Fruit fly (Drosophila melanogaster) whole organism, embryonic: ENCODE results near the gene EMC10.

Experiments
- Adf1 ChIP-seq: fragments of 200-800 bp; sonication (Bioruptor generic); IDR thresholded peaks from 2 replicates; pipeline ENCODE4 v1.3.6; 2022; ENCODE audit warnings: missing biosample characterization, missing genetic modification characterization
- Antp ChIP-seq: fragments of 200-800 bp; sonication (Bioruptor generic); optimal IDR thresholded peaks from 3 replicates; lab custom pipeline; 2016; ENCODE audit warnings: missing biosample characterization, missing genetic modification characterization
- Atf3 ChIP-seq: fragments of 200-800 bp; sonication (Bioruptor generic); optimal IDR thresholded peaks from 3 replicates; lab custom pipeline; 2016; ENCODE audit warnings: missing biosample characterization, missing genetic modification characterization
- BtbVII ChIP-seq: fragments of 200-800 bp; sonication (Bioruptor generic); optimal IDR thresholded peaks from 3 replicates; lab custom pipeline; 2017; ENCODE audit warnings: missing biosample characterization, mild to moderate bottlenecking, missing genetic modification characterization
- CG10431 ChIP-seq: fragments of 200-800 bp; sonication (Bioruptor generic); optimal IDR thresholded peaks from 3 replicates; lab custom pipeline; 2018; ENCODE audit warnings: missing biosample characterization, mild to moderate bottlenecking, missing genetic modification characterization
- CG11247 ChIP-seq: fragments of 200-800 bp; sonication (Bioruptor generic); IDR thresholded peaks from 2 replicates; pipeline ENCODE4 v1.3.6; 2022; ENCODE audit warnings: missing biosample characterization, missing genetic modification characterization
- CG13894 ChIP-seq: fragments of 200-800 bp; sonication (Bioruptor generic); optimal IDR thresholded peaks from 3 replicates; lab custom pipeline; 2018; ENCODE audit warnings: missing biosample characterization, mild to moderate bottlenecking, missing genetic modification characterization, moderate library complexity
- CG16779 ChIP-seq: fragments of 200-800 bp; sonication (Bioruptor generic); IDR thresholded peaks from 2 replicates; pipeline ENCODE4 v1.3.6; 2022; ENCODE audit warnings: missing biosample characterization, missing genetic modification characterization
- CG16815 ChIP-seq: fragments of 200-800 bp; sonication (Bioruptor generic); optimal IDR thresholded peaks from 3 replicates; lab custom pipeline; 2017; ENCODE audit warnings: missing biosample characterization, mild to moderate bottlenecking, missing genetic modification characterization
- CG16863 ChIP-seq: fragments of 200-800 bp; sonication (Bioruptor generic); optimal IDR thresholded peaks from 3 replicates; lab custom pipeline; 2016; ENCODE audit warnings: missing biosample characterization, missing genetic modification characterization
- CG17359 ChIP-seq: fragments of 200-800 bp; sonication (Bioruptor generic); optimal IDR thresholded peaks from 3 replicates; lab custom pipeline; 2018; ENCODE audit warnings: missing biosample characterization, mild to moderate bottlenecking, missing genetic modification characterization, moderate library complexity
- CG18262 ChIP-seq: fragments of 200-800 bp; optimal IDR thresholded peaks from 3 replicates; lab custom pipeline; 2019; ENCODE audit warnings: missing biosample characterization, mild to moderate bottlenecking, missing genetic modification characterization, moderate library complexity
- CG30020 ChIP-seq: fragments of 200-800 bp; optimal IDR thresholded peaks from 2 replicates; lab custom pipeline; 2019; ENCODE audit warnings: missing biosample characterization, mild to moderate bottlenecking, missing genetic modification characterization, moderate library complexity
- CG30403 ChIP-seq: fragments of 200-800 bp; sonication (Bioruptor generic); optimal IDR thresholded peaks from 3 replicates; lab custom pipeline; 2016; ENCODE audit warnings: missing biosample characterization, missing genetic modification characterization
- CG33213 ChIP-seq: fragments of 200-800 bp; sonication (Bioruptor generic); optimal IDR thresholded peaks from 3 replicates; lab custom pipeline; 2016; ENCODE audit warnings: missing biosample characterization, missing genetic modification characterization
- CG4617 ChIP-seq: fragments of 200-800 bp; sonication (Bioruptor generic); optimal IDR thresholded peaks from 3 replicates; lab custom pipeline; 2016; ENCODE audit warnings: missing biosample characterization, missing genetic modification characterization, borderline replicate concordance
- CG4820 ChIP-seq: fragments of 200-800 bp; sonication (Bioruptor generic); optimal IDR thresholded peaks from 3 replicates; lab custom pipeline; 2016; ENCODE audit warnings: missing biosample characterization, missing genetic modification characterization
- CG6254 ChIP-seq: fragments of 200-800 bp; sonication (Bioruptor generic); optimal IDR thresholded peaks from 3 replicates; lab custom pipeline; 2017; ENCODE audit warnings: mild to moderate bottlenecking, missing biosample characterization, missing genetic modification reagents, missing genetic modification characterization
- CG7928 ChIP-seq: fragments of 200-800 bp; sonication (Bioruptor generic); optimal IDR thresholded peaks from 2 replicates; lab custom pipeline; 2017; ENCODE audit warnings: missing biosample characterization, mild to moderate bottlenecking, missing genetic modification characterization
- CG8089 ChIP-seq: fragments of 200-800 bp; sonication (Bioruptor generic); optimal IDR thresholded peaks from 3 replicates; lab custom pipeline; 2016; ENCODE audit warnings: missing biosample characterization, missing genetic modification characterization
- CG9437 ChIP-seq: fragments of 200-800 bp; sonication (Bioruptor generic); optimal IDR thresholded peaks from 2 replicates; lab custom pipeline; 2018; ENCODE audit warnings: missing biosample characterization, mild to moderate bottlenecking, missing genetic modification characterization
- CG9876 ChIP-seq: fragments of 200-800 bp; sonication (Bioruptor generic); optimal IDR thresholded peaks from 2 replicates; lab custom pipeline; 2016; ENCODE audit warnings: missing biosample characterization, missing genetic modification characterization
- Hr3 ChIP-seq: fragments of 200-800 bp; sonication (Bioruptor generic); optimal IDR thresholded peaks from 3 replicates; lab custom pipeline; 2016; ENCODE audit warnings: missing biosample characterization, missing genetic modification characterization
- Lim3 ChIP-seq: fragments of 200-800 bp; sonication (Bioruptor generic); IDR thresholded peaks from 2 replicates; pipeline ENCODE4 v1.3.6; 2022; ENCODE audit warnings: missing biosample characterization, missing genetic modification characterization
- MESR4 ChIP-seq: fragments of 200-800 bp; sonication (Bioruptor generic); optimal IDR thresholded peaks from 2 replicates; lab custom pipeline; 2018; ENCODE audit warnings: missing biosample characterization, mild to moderate bottlenecking, missing genetic modification characterization, moderate library complexity
- Myb ChIP-seq: fragments of 200-800 bp; sonication (Bioruptor generic); optimal IDR thresholded peaks from 2 replicates; lab custom pipeline; 2016; ENCODE audit warnings: missing biosample characterization, missing genetic modification characterization
- NC2α ChIP-seq: fragments of 200-800 bp; sonication (Bioruptor generic); optimal IDR thresholded peaks from 2 replicates; lab custom pipeline; 2016; ENCODE audit warnings: missing biosample characterization, missing genetic modification characterization
- Nf-YC ChIP-seq: fragments of 200-800 bp; optimal IDR thresholded peaks from 3 replicates; lab custom pipeline; 2019; ENCODE audit warnings: missing biosample characterization, mild to moderate bottlenecking, missing genetic modification characterization, moderate library complexity
- PHDP ChIP-seq: fragments of 200-800 bp; sonication (Bioruptor generic); optimal IDR thresholded peaks from 3 replicates; lab custom pipeline; 2018; ENCODE audit warnings: missing biosample characterization, mild to moderate bottlenecking, missing genetic modification characterization, moderate library complexity
- Scr ChIP-seq: fragments of 200-800 bp; sonication (Bioruptor generic); IDR thresholded peaks from 2 replicates; pipeline ENCODE4 v1.3.6; 2022; ENCODE audit warnings: missing biosample characterization, missing genetic modification characterization; ENCODE audit not compliant: partially characterized antibody
- Sox102F ChIP-seq: fragments of 200-800 bp; sonication (Bioruptor generic); optimal IDR thresholded peaks from 2 replicates; lab custom pipeline; 2018; ENCODE audit warnings: missing biosample characterization, mild to moderate bottlenecking, missing genetic modification characterization, moderate library complexity
- Usf ChIP-seq: fragments of 200-800 bp; sonication (Bioruptor generic); optimal IDR thresholded peaks from 2 replicates; lab custom pipeline; 2017; ENCODE audit warnings: missing genotype, missing biosample characterization, missing genetic modification characterization
- abd-A ChIP-seq: fragments of 200-800 bp; sonication (Bioruptor generic); optimal IDR thresholded peaks from 3 replicates; lab custom pipeline; 2019; ENCODE audit warnings: missing biosample characterization, mild to moderate bottlenecking, missing genetic modification characterization, moderate library complexity
- az2 ChIP-seq: fragments of 200-800 bp; sonication (Bioruptor generic); optimal IDR thresholded peaks from 3 replicates; lab custom pipeline; 2016; ENCODE audit warnings: missing biosample characterization, missing genetic modification characterization
- bcd ChIP-seq: fragments of 200-800 bp; sonication (Bioruptor generic); optimal IDR thresholded peaks from 2 replicates; lab custom pipeline; 2017; ENCODE audit warnings: missing biosample characterization, mild to moderate bottlenecking, missing genetic modification characterization
- corto ChIP-seq: fragments of 200-800 bp; sonication (Bioruptor generic); optimal IDR thresholded peaks from 2 replicates; lab custom pipeline; 2016; ENCODE audit warnings: missing biosample characterization, mild to moderate bottlenecking, missing genetic modification characterization, moderate library complexity
- dmrt11E ChIP-seq: fragments of 200-800 bp; sonication (Bioruptor generic); optimal IDR thresholded peaks from 3 replicates; lab custom pipeline; 2018; ENCODE audit warnings: missing biosample characterization, mild to moderate bottlenecking, missing genetic modification characterization, moderate library complexity
- fru ChIP-seq: fragments of >200 bp; optimal IDR thresholded peaks from 2 replicates; lab custom pipeline; 2017
- fu2 ChIP-seq: fragments of 200-800 bp; sonication (Bioruptor generic); optimal IDR thresholded peaks from 2 replicates; lab custom pipeline; 2016; ENCODE audit warnings: missing biosample characterization, missing genetic modification characterization
- lmd ChIP-seq: fragments of 200-800 bp; sonication (Bioruptor generic); IDR thresholded peaks from 2 replicates; pipeline ENCODE4 v1.3.6; 2022; ENCODE audit warnings: missing biosample characterization, missing genetic modification characterization
- lov ChIP-seq, 2 experiments: fragments of 200-800 bp in 1 of 2; fragments of >200 bp in 1 of 2; sonication (Bioruptor generic) in 1 of 2; IDR thresholded peaks in 1 of 2; optimal IDR thresholded peaks in 1 of 2; 2 replicates in 1 of 2; 3 replicates in 1 of 2; pipeline versions ENCODE4 v1.3.6 to Lab custom; 2017 to 2022; ENCODE audit warnings: missing biosample characterization in 1 of 2, missing genetic modification characterization in 1 of 2
- mirr ChIP-seq: fragments of 200-800 bp; sonication (Bioruptor generic); optimal IDR thresholded peaks from 3 replicates; lab custom pipeline; 2018; ENCODE audit warnings: missing biosample characterization, mild to moderate bottlenecking, missing genetic modification characterization
- nau ChIP-seq: fragments of 200-800 bp; sonication (Bioruptor generic); optimal IDR thresholded peaks from 3 replicates; lab custom pipeline; 2017; ENCODE audit warnings: missing biosample characterization, mild to moderate bottlenecking, missing genetic modification characterization, missing genetic modification reagents
- ranshi ChIP-seq: fragments of 200-800 bp; sonication (Bioruptor generic); IDR thresholded peaks from 2 replicates; pipeline ENCODE4 v1.3.6; 2022; ENCODE audit warnings: missing biosample characterization, missing genetic modification characterization
- sens ChIP-seq: fragments of 200-800 bp; sonication (Bioruptor generic); peaks from one replicate; lab custom pipeline; 2016; ENCODE audit warnings: missing biosample characterization, missing genetic modification characterization
- shn ChIP-seq: fragments of 200-800 bp; sonication (Bioruptor generic); optimal IDR thresholded peaks from 3 replicates; lab custom pipeline; 2016; ENCODE audit warnings: missing biosample characterization, missing genetic modification characterization
- slp2 ChIP-seq: fragments of 200-800 bp; sonication (Bioruptor generic); optimal IDR thresholded peaks from 2 replicates; lab custom pipeline; 2016; ENCODE audit warnings: missing biosample characterization, missing genetic modification characterization
- toy ChIP-seq: fragments of 200-800 bp; sonication (Bioruptor generic); IDR thresholded peaks from 2 replicates; pipeline ENCODE4 v1.3.6; 2022; ENCODE audit warnings: missing biosample characterization, missing genetic modification characterization
- trem ChIP-seq: fragments of 200-800 bp; optimal IDR thresholded peaks from 3 replicates; lab custom pipeline; 2019; ENCODE audit warnings: missing biosample characterization, mild to moderate bottlenecking, missing genetic modification characterization, moderate library complexity

EMC10 gene

DNA sequence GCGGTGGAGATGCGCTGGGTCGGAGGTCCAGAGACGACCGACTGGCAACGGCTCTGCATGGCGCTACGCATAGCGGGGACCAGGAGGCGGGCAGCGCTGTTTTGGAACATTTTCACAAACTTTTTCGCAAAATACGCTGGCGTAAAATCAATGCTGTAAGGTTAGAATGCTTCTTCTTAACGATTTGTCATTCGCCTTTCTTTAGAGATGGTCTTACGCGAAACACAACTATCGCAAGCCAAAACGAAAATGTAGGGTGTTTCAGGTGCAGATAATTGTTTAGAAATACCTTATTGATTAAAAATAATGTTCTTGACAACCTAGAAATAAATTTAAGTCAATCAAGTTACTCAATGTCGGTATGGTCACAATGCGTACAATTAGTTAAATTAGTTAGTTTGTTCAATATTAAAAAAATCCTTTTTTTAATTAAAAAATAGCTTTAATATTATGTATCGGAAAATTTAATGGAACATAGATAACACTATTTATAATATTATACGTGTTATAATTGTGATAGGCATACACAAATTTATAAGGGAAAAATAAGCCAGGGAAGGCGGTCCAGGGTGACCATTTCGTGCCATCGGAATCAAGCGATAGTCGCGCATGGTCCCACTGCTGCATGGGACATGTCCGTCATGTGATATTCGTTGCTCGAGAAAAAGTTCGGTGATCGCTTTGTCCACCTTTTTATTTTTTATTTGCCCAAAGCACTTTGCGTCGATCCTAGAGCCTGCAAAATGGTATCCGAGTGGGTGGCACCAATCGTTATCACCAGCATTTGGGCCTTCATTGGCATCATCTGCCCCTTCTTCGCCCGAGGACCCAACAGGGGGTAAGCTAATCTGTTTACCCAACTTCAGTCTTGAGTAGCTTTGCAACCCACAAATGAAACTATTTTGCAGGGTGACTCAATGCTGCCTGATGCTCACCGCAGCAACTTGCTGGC is 34.4 kb upstream of the EMC10 start, which contains the start of the genes COX8 and VhaM9.7-b (continued):
- TF ChIP-seq mirr (GFP tag; lab: Kevin White, UChicago) (no peak), CG30403 (GFP tag; lab: Kevin White, UChicago) (peak; percentile 81), CG30020 (tag; lab: Kevin White, UChicago) (peak; percentile 75), fru (lab: Kevin White, UChicago) (no peak), shn (GFP tag; lab: Kevin White, UChicago) (peak; percentile 52), lmd (GFP tag; lab: Robert Waterston, UW) (peak; percentile 62; the same call in 1 of the 2 replicates), Scr (GFP tag; lab: Robert Waterston, UW) (peak; percentile 77), Antp (GFP tag; lab: Kevin White, UChicago) (peak; percentile 46), nau (GFP tag; lab: Kevin White, UChicago) (no peak), CG7928 (GFP tag; lab: Kevin White, UChicago) (peak; percentile 25), CG16815 (GFP tag; lab: Kevin White, UChicago) (peak; percentile 45), Usf (GFP tag; lab: Kevin White, UChicago) (peak; percentile 89), ranshi (GFP tag; lab: Robert Waterston, UW) (peak; percentile 73), CG4820 (peak; percentile 68), CG33213 (peak; percentile 38), CG8089 (GFP tag; lab: Kevin White, UChicago) (peak; percentile 35), CG13894 (tag; lab: Kevin White, UChicago) (no peak), CG18262 (tag; lab: Kevin White, UChicago) (no peak), NC2α (GFP tag; lab: Kevin White, UChicago) (no peak), lov (optimal IDR thresholded peaks at IDR 0.05; lab: Kevin White, UChicago) (no peak), lov (GFP tag; IDR thresholded peaks at IDR 0.05; lab: Robert Waterston, UW) (0 out of 3 replicates have a peak, but pooled peaks have one; percentile 8), CG10431 (GFP tag; lab: Kevin White, UChicago) (no peak), bcd (no peak), CG16779 (GFP tag; lab: Robert Waterston, UW) (peak; percentile 48; the same call in 1 of the 2 replicates), CG17359 (tag; lab: Kevin White, UChicago) (peak; percentile 45), PHDP (peak; percentile 58), dmrt11E (tag; lab: Kevin White, UChicago) (peak; percentile 58), CG11247 (GFP tag; lab: Robert Waterston, UW) (no peak), Atf3 (GFP tag; lab: Kevin White, UChicago) (no peak), slp2 (GFP tag; lab: Kevin White, UChicago) (peak; percentile 2), trem (tag; lab: Kevin White, UChicago) (peak; percentile 40), fu2 (peak; percentile 2), abd-A (tag; lab: Kevin White, UChicago) (no peak), corto (GFP tag; lab: Kevin White, UChicago) (no peak), CG9437 (GFP tag; lab: Kevin White, UChicago) (peak; percentile 61), CG6254 (GFP tag; lab: Kevin White, UChicago) (peak; percentile 99), sens (peak; percentile 63), Adf1 (GFP tag; lab: Robert Waterston, UW) (no peak), Hr3 (peak; percentile 60), toy (GFP tag; lab: Robert Waterston, UW) (no peak), az2 (GFP tag; lab: Kevin White, UChicago) (peak; percentile 57), CG9876 (GFP tag; lab: Kevin White, UChicago) (peak; percentile 53), MESR4 (GFP tag; lab: Kevin White, UChicago) (peak; percentile 97), CG4617 (GFP tag; lab: Kevin White, UChicago) (peak; percentile 77), BtbVII (GFP tag; lab: Kevin White, UChicago) (no peak), CG16863 (GFP tag; lab: Kevin White, UChicago) (peak; percentile 40), Myb (GFP tag; lab: Kevin White, UChicago) (no peak), Nf-YC (peak; percentile 63), Lim3 (no peak), Sox102F (GFP tag; lab: Kevin White, UChicago) (no peak)
